Worm (Caenorhabditis elegans) whole organism, mixed stage, embryonic: ENCODE results near the gene dod-21.

Source experiments
- ces-1 ChIP-seq: fragments of 150-350 bp; optimal IDR thresholded peaks from 2 replicates; lab custom pipeline; 2014; ENCODE audit warnings: missing biosample characterization, missing genetic modification reagents, missing genetic modification characterization
- elt-3 ChIP-seq: fragments of 150-350 bp; optimal IDR thresholded peaks from 2 replicates; lab custom pipeline; 2014; ENCODE audit warnings: missing biosample characterization, missing genetic modification characterization
- lin-32 ChIP-seq: fragments of 200-800 bp; sonication (Bioruptor generic); optimal IDR thresholded peaks from 2 replicates; lab custom pipeline; 2018; ENCODE audit warnings: mild to moderate bottlenecking, missing genetic modification characterization, missing compliant biosample characterization
- mab-5 ChIP-seq: fragments of 150-350 bp; optimal IDR thresholded peaks from 2 replicates; lab custom pipeline; 2014; ENCODE audit warnings: missing biosample characterization, missing genetic modification characterization
- mls-2 ChIP-seq: sonication (generic microtip); optimal IDR thresholded peaks from 2 replicates; lab custom pipeline; 2016; ENCODE audit warnings: mild to moderate bottlenecking, missing genetic modification characterization, moderate library complexity, missing compliant biosample characterization
- unc-62 ChIP-seq: fragments of 150-350 bp; optimal IDR thresholded peaks from 2 replicates; lab custom pipeline; 2014; ENCODE audit warnings: missing biosample characterization, missing genetic modification reagents, missing genetic modification characterization

- no peak for TF ChIP-seq unc-62
- no peak for TF ChIP-seq elt-3 (tag; lab: Kevin White, UChicago)
- no peak for TF ChIP-seq mab-5 (tag; lab: Kevin White, UChicago)
- no peak for TF ChIP-seq ces-1 (GFP tag; lab: Kevin White, UChicago)
- TF ChIP-seq lin-32 (GFP tag; lab: Kevin White, UChicago), result no peak
- TF ChIP-seq mls-2 (tag; lab: Kevin White, UChicago), result no peak
Observed at ce11 chrIV:12985961-12986360, 49.4 kb downstream of the dod-21 start, which contains the start of gene K10D11.3.
